Fruit fly (Drosophila melanogaster): ENCODE data around the gene CRAT.

DNA sequence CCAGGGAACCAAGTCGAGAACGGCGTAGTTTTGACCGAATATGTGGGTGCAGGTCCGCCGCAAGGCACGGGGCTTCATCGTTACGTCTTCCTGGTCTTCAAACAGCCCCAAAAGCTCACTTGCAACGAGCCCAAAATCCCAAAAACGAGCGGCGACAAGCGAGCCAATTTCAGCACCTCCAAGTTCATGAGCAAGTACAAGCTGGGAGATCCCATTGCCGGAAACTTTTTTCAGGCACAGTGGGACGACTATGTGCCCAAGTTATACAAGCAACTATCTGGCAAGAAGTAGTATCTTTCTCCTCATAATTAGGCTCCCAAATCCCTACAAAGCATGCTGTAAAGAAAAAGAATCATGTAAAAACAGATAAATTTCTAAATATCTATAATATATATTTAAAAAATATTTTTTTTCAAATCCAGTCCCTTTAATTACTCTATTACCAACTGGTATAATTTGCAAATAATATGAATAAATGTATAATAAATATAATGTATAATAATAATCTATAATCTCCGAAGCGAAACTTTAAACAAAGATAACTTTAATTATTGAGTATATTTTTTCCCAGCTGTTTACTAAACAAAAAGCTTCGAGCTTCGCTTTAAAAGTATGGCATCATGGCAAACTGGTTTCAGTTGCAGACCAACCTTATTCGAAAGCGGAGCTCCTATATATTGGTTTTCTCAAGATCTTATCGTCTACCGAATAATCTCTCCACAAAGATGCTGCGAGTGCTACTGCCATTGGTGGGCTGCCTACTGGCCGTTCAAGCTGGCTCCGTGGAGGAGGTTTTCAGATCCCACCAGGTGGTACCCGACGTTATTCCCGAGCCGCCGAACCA, 32.2 kb downstream of the CRAT start, which contains the start of gene CG17919:
- TF ChIP-seq CTCF (optimal IDR thresholded peaks at IDR 0.05) = no peak
- no peak for TF ChIP-seq CG8478 (optimal IDR thresholded peaks at IDR 0.05)
